Fruit fly (Drosophila melanogaster) whole organism, embryonic: ENCODE measurements around the gene CG15922.

Experiments
- Adf1 ChIP-seq: fragments of 200-800 bp; sonication (Bioruptor generic); IDR thresholded peaks from 2 replicates; pipeline ENCODE4 v1.3.6; 2022; ENCODE audit warnings: missing biosample characterization, missing genetic modification characterization
- Aef1 ChIP-seq: fragments of 200-800 bp; sonication (Bioruptor generic); IDR thresholded peaks from 3 replicates; pipeline ENCODE4 v1.3.6; 2022; ENCODE audit warnings: missing biosample characterization, missing genetic modification characterization
- Asciz ChIP-seq: fragments of 200-800 bp; sonication (Bioruptor generic); optimal IDR thresholded peaks from 2 replicates; lab custom pipeline; 2017; ENCODE audit warnings: missing biosample characterization, mild to moderate bottlenecking, missing genetic modification characterization, missing genetic modification reagents
- CG12219 ChIP-seq: fragments of 200-800 bp; sonication (Bioruptor generic); optimal IDR thresholded peaks from 3 replicates; lab custom pipeline; 2018; ENCODE audit warnings: missing biosample characterization, mild to moderate bottlenecking, missing genetic modification characterization
- CG12659 ChIP-seq: fragments of 200-800 bp; sonication (Bioruptor generic); optimal IDR thresholded peaks from 3 replicates; lab custom pipeline; 2017; ENCODE audit warnings: mild to moderate bottlenecking, missing biosample characterization, missing genetic modification reagents, missing genetic modification characterization
- CG14710 ChIP-seq: fragments of 200-800 bp; sonication (Bioruptor generic); optimal IDR thresholded peaks from 3 replicates; lab custom pipeline; 2019; ENCODE audit warnings: missing biosample characterization, mild to moderate bottlenecking, missing genetic modification characterization, moderate library complexity
- CG17829 ChIP-seq: fragments of 200-800 bp; optimal IDR thresholded peaks from 2 replicates; lab custom pipeline; 2019; ENCODE audit warnings: missing biosample characterization, mild to moderate bottlenecking, missing genetic modification characterization, moderate library complexity
- CG18476 ChIP-seq: fragments of 200-800 bp; sonication (Bioruptor generic); optimal IDR thresholded peaks from 2 replicates; lab custom pipeline; 2016; ENCODE audit warnings: missing biosample characterization, mild to moderate bottlenecking, missing genetic modification characterization
- CG34224 ChIP-seq: fragments of 200-800 bp; sonication (Bioruptor generic); IDR thresholded peaks from 3 replicates; pipeline ENCODE4 v1.3.6; 2022; ENCODE audit warnings: missing biosample characterization, missing genetic modification characterization; ENCODE audit not compliant: partially characterized antibody
- CG3726 ChIP-seq: fragments of 200-800 bp; sonication (Bioruptor generic); IDR thresholded peaks from 3 replicates; pipeline ENCODE4, ENCODE4 v1.3.6; 2022; ENCODE audit warnings: missing biosample characterization, missing genetic modification characterization
- CG4404 ChIP-seq: fragments of 200-800 bp; sonication (Bioruptor generic); IDR thresholded peaks from 2 replicates; pipeline ENCODE4 v1.3.6; 2022; ENCODE audit warnings: missing biosample characterization, missing genetic modification characterization
- CG5245 ChIP-seq: fragments of 200-800 bp; sonication (Bioruptor generic); optimal IDR thresholded peaks from 3 replicates; lab custom pipeline; 2016; ENCODE audit warnings: missing biosample characterization, missing genetic modification characterization
- CG6272 ChIP-seq: fragments of 200-800 bp; sonication (Bioruptor generic); IDR thresholded peaks from 2 replicates; pipeline ENCODE4 v1.3.6; 2022; ENCODE audit warnings: missing biosample characterization, missing genetic modification characterization
- CG6791 ChIP-seq: fragments of 200-800 bp; sonication (Bioruptor generic); IDR thresholded peaks from 3 replicates; pipeline ENCODE4 v1.3.6; 2022; ENCODE audit warnings: missing biosample characterization, missing genetic modification characterization; ENCODE audit not compliant: partially characterized antibody
- CG8944 ChIP-seq: fragments of 200-800 bp; sonication (Bioruptor generic); optimal IDR thresholded peaks from 3 replicates; lab custom pipeline; 2016; ENCODE audit warnings: missing biosample characterization, missing genetic modification characterization
- CG9727 ChIP-seq: fragments of 200-800 bp; sonication (Bioruptor generic); optimal IDR thresholded peaks from 3 replicates; lab custom pipeline; 2017; ENCODE audit warnings: missing biosample characterization, mild to moderate bottlenecking, missing genetic modification characterization
- CG9817 ChIP-seq: fragments of 200-800 bp; sonication (Bioruptor generic); optimal IDR thresholded peaks from 2 replicates; lab custom pipeline; 2018; ENCODE audit warnings: missing biosample characterization, mild to moderate bottlenecking, missing genetic modification characterization, moderate library complexity
- CHES-1-like ChIP-seq: fragments of 200-800 bp; sonication (Bioruptor generic); optimal IDR thresholded peaks from 2 replicates; lab custom pipeline; 2016; ENCODE audit warnings: missing biosample characterization, missing genetic modification characterization
- Dad ChIP-seq: fragments of 200-800 bp; sonication (Bioruptor generic); optimal IDR thresholded peaks from 3 replicates; lab custom pipeline; 2016; ENCODE audit warnings: missing biosample characterization, missing genetic modification characterization
- Deaf1 ChIP-seq: fragments of 200-800 bp; optimal IDR thresholded peaks from 3 replicates; lab custom pipeline; 2019; ENCODE audit warnings: missing biosample characterization, mild to moderate bottlenecking, missing genetic modification characterization, moderate library complexity
- Dll ChIP-seq: fragments of 200-800 bp; sonication (Bioruptor generic); IDR thresholded peaks from 4 replicates; pipeline ENCODE4 v1.3.6; 2022; ENCODE audit warnings: missing biosample characterization, missing genetic modification characterization; ENCODE audit not compliant: partially characterized antibody
- HLHmδ ChIP-seq: fragments of 200-800 bp; sonication (Bioruptor generic); optimal IDR thresholded peaks from 2 replicates; lab custom pipeline; 2018; ENCODE audit warnings: missing biosample characterization, mild to moderate bottlenecking, missing genetic modification characterization, moderate library complexity
- Mad ChIP-seq: fragments of 200-800 bp; sonication (Bioruptor generic); optimal IDR thresholded peaks from 2 replicates; lab custom pipeline; 2016; ENCODE audit warnings: missing biosample characterization, missing genetic modification characterization
- NK7.1 ChIP-seq: fragments of 200-800 bp; sonication (Bioruptor generic); optimal IDR thresholded peaks from 3 replicates; lab custom pipeline; 2016; ENCODE audit warnings: missing biosample characterization, missing genetic modification characterization
- Oli ChIP-seq: fragments of 200-800 bp; sonication (Bioruptor generic); optimal IDR thresholded peaks from 2 replicates; lab custom pipeline; 2018; ENCODE audit warnings: missing biosample characterization, mild to moderate bottlenecking, missing genetic modification characterization, moderate library complexity
- Sry-β ChIP-seq: fragments of 200-800 bp; sonication (Bioruptor generic); optimal IDR thresholded peaks from 2 replicates; lab custom pipeline; 2018; ENCODE audit warnings: missing biosample characterization, mild to moderate bottlenecking, missing genetic modification characterization, moderate library complexity
- ara ChIP-seq: fragments of 200-800 bp; sonication (Bioruptor generic); IDR thresholded peaks from 2 replicates; pipeline ENCODE4 v1.3.6; 2022; ENCODE audit warnings: missing biosample characterization, missing genetic modification characterization
- dmrt99B ChIP-seq: fragments of 200-800 bp; sonication (Bioruptor generic); optimal IDR thresholded peaks from 2 replicates; lab custom pipeline; 2018; ENCODE audit warnings: missing biosample characterization, mild to moderate bottlenecking, missing genetic modification characterization, moderate library complexity
- en ChIP-seq: fragments of 200-800 bp; sonication (Bioruptor generic); optimal IDR thresholded peaks from 2 replicates; lab custom pipeline; 2016; ENCODE audit warnings: missing biosample characterization, missing genetic modification characterization
- ftz-f1 ChIP-seq: fragments of 200-800 bp; sonication (Bioruptor generic); optimal IDR thresholded peaks from 2 replicates; lab custom pipeline; 2016; ENCODE audit warnings: missing biosample characterization, missing genetic modification characterization
- gsb ChIP-seq: fragments of 200-800 bp; sonication (Bioruptor generic); IDR thresholded peaks from 2 replicates; pipeline ENCODE4 v1.3.6; 2022; ENCODE audit warnings: missing biosample characterization, missing genetic modification characterization
- lilli ChIP-seq: fragments of 200-800 bp; sonication (Bioruptor generic); optimal IDR thresholded peaks from 3 replicates; lab custom pipeline; 2016; ENCODE audit warnings: missing biosample characterization, missing genetic modification characterization
- lola ChIP-seq, 3 experiments: fragments of >200 bp in 2 of 3; fragments of 200-800 bp in 1 of 3; sonication (Bioruptor generic) in 1 of 3; optimal IDR thresholded peaks; 2 replicates each; lab custom pipeline; 2017 to 2019; ENCODE audit warnings: missing biosample characterization in 3 of 3, missing genetic modification characterization in 3 of 3, mild to moderate bottlenecking in 1 of 3, moderate library complexity in 1 of 3
- nom ChIP-seq: fragments of 200-800 bp; sonication (Bioruptor generic); optimal IDR thresholded peaks from 2 replicates; lab custom pipeline; 2017; ENCODE audit warnings: missing biosample characterization, missing genetic modification characterization, mild to moderate bottlenecking, moderate library complexity, missing genetic modification reagents
- pan ChIP-seq, 4 experiments: fragments of >200 bp in 3 of 4; fragments of 200-800 bp in 1 of 4; sonication (Bioruptor generic) in 1 of 4; optimal IDR thresholded peaks in 3 of 4; IDR thresholded peaks in 1 of 4; 2 replicates each; pipeline versions ENCODE4 v1.3.6 to Lab custom; 2017 to 2022; ENCODE audit warnings: missing biosample characterization in 2 of 4, missing genetic modification characterization in 2 of 4, mixed read lengths in 1 of 4
- pb ChIP-seq: fragments of 200-800 bp; sonication (Bioruptor generic); optimal IDR thresholded peaks from 3 replicates; lab custom pipeline; 2016; ENCODE audit warnings: missing biosample characterization, missing genetic modification characterization
- pnt ChIP-seq: fragments of 200-800 bp; sonication (Bioruptor generic); optimal IDR thresholded peaks from 3 replicates; lab custom pipeline; 2016; ENCODE audit warnings: missing biosample characterization, missing genetic modification characterization
- pros ChIP-seq: fragments of 200-800 bp; sonication (Bioruptor generic); optimal IDR thresholded peaks from 3 replicates; lab custom pipeline; 2019; ENCODE audit warnings: missing biosample characterization, mild to moderate bottlenecking, missing genetic modification characterization, moderate library complexity
- row ChIP-seq: fragments of 200-800 bp; sonication (Bioruptor generic); IDR thresholded peaks from 3 replicates; pipeline ENCODE4 v1.3.6; 2022; ENCODE audit warnings: missing biosample characterization, missing genetic modification characterization
- sc ChIP-seq, 3 experiments: fragments of >200 bp in 2 of 3; fragments of 200-800 bp in 1 of 3; sonication (Bioruptor generic) in 1 of 3; optimal IDR thresholded peaks; 2 replicates in 2 of 3; 3 replicates in 1 of 3; lab custom pipeline; 2017; ENCODE audit warnings: mild to moderate bottlenecking in 1 of 3, missing biosample characterization in 1 of 3, missing genetic modification characterization in 1 of 3, missing genetic modification reagents in 1 of 3
- sisA ChIP-seq: fragments of 200-800 bp; sonication (Bioruptor generic); IDR thresholded peaks from 2 replicates; pipeline ENCODE4 v1.3.6; 2022; ENCODE audit warnings: missing biosample characterization, missing genetic modification characterization
- slbo ChIP-seq: fragments of 200-800 bp; sonication (Bioruptor generic); IDR thresholded peaks from 2 replicates; pipeline ENCODE4 v1.3.6; 2022; ENCODE audit warnings: missing biosample characterization, missing genetic modification characterization
- slou ChIP-seq: fragments of 200-800 bp; sonication (Bioruptor generic); optimal IDR thresholded peaks from 3 replicates; lab custom pipeline; 2016; ENCODE audit warnings: missing biosample characterization, missing genetic modification characterization
- sob ChIP-seq: fragments of 200-800 bp; sonication (Bioruptor generic); IDR thresholded peaks from 2 replicates; pipeline ENCODE4 v1.3.6; 2022; ENCODE audit warnings: missing biosample characterization, missing genetic modification characterization
- sug ChIP-seq: fragments of 200-800 bp; optimal IDR thresholded peaks from 2 replicates; lab custom pipeline; 2019; ENCODE audit warnings: missing biosample characterization, mild to moderate bottlenecking, missing genetic modification characterization, moderate library complexity
- tin ChIP-seq: fragments of 200-800 bp; sonication (Bioruptor generic); optimal IDR thresholded peaks from 3 replicates; lab custom pipeline; 2016; ENCODE audit warnings: missing biosample characterization, missing genetic modification characterization
- ttk ChIP-seq: fragments of 200-800 bp; sonication (Bioruptor generic); IDR thresholded peaks from 2 replicates; pipeline ENCODE4 v2.1.2; 2022; ENCODE audit warnings: missing biosample characterization, missing genetic modification characterization

CG15922 gene

dm6 chr3R:20587630-20588479 lies 27.8 kb upstream of the CG15922 start, which contains the start of gene Septin2 (continued):
- TF ChIP-seq lola (GFP tag; optimal IDR thresholded peaks at IDR 0.05; lab: Kevin White, UChicago), result peak in 1 of 3 experiments; percentile 83
- TF ChIP-seq CG5245 (GFP tag; lab: Kevin White, UChicago), result peak; percentile 42
- TF ChIP-seq CG12219 (GFP tag; lab: Kevin White, UChicago), result peak; percentile 73
- peak; percentile 91 for TF ChIP-seq dmrt99B (tag; lab: Kevin White, UChicago)
- peak; percentile 72 for TF ChIP-seq CG12659
- TF ChIP-seq tin, result peak; percentile 82
- peak; percentile 77 for TF ChIP-seq ara
- no peak for TF ChIP-seq gsb (GFP tag; lab: Robert Waterston, UW)
- peak; percentile 67; the same call in 1 of the 2 replicates for TF ChIP-seq ttk (GFP tag; lab: Robert Waterston, UW)
- TF ChIP-seq NK7.1 (GFP tag; lab: Kevin White, UChicago), result peak; percentile 41
- no peak for TF ChIP-seq CG3726 (GFP tag; lab: Robert Waterston, UW)
- TF ChIP-seq nom (GFP tag; lab: Kevin White, UChicago), result peak; percentile 83
- peak; percentile 82 for TF ChIP-seq CG17829 (tag; lab: Kevin White, UChicago)
- peak; percentile 85 for TF ChIP-seq CG14710 (tag; lab: Kevin White, UChicago)
- peak; percentile 57 for TF ChIP-seq Dad
- peak; percentile 51; the same call in 1 of the 2 replicates for TF ChIP-seq CG6272 (GFP tag; lab: Robert Waterston, UW)
- TF ChIP-seq slou (GFP tag; lab: Kevin White, UChicago), result no peak
- TF ChIP-seq Asciz (GFP tag; lab: Kevin White, UChicago), result peak; percentile 94
- TF ChIP-seq en (GFP tag; lab: Kevin White, UChicago), result peak; percentile 28
- TF ChIP-seq slbo, result peak; percentile 37; the same call in 1 of the 2 replicates
- TF ChIP-seq Aef1 (GFP tag; lab: Robert Waterston, UW), result peak; percentile 38; the same call in 1 of the 3 replicates
- no peak for TF ChIP-seq sc (optimal IDR thresholded peaks at IDR 0.05; lab: Kevin White, UChicago)
- peak; percentile 79 for TF ChIP-seq sc (GFP tag; optimal IDR thresholded peaks at IDR 0.05; lab: Kevin White, UChicago)
- peak; percentile 66 for TF ChIP-seq lilli (GFP tag; lab: Kevin White, UChicago)
- no peak for TF ChIP-seq pan (optimal IDR thresholded peaks at IDR 0.05; lab: Kevin White, UChicago)
- peak in 1 of 2 experiments; percentile 68 for TF ChIP-seq pan (GFP tag; optimal IDR thresholded peaks at IDR 0.05 in 1 of 2, IDR thresholded peaks at IDR 0.05 in 1 of 2)
- TF ChIP-seq ftz-f1 (GFP tag; lab: Kevin White, UChicago), result no peak
- TF ChIP-seq pros (GFP tag; lab: Kevin White, UChicago), result no peak
- peak; percentile 34 for TF ChIP-seq CG9817
- TF ChIP-seq CHES-1-like (GFP tag; lab: Kevin White, UChicago), result peak; percentile 66
- TF ChIP-seq sob (GFP tag; lab: Robert Waterston, UW), result no peak
- peak; percentile 23 for TF ChIP-seq sug
- TF ChIP-seq Adf1 (GFP tag; lab: Robert Waterston, UW), result no peak
- TF ChIP-seq pnt (GFP tag; lab: Kevin White, UChicago), result peak; percentile 59
- TF ChIP-seq CG8944 (GFP tag; lab: Kevin White, UChicago), result no peak
- TF ChIP-seq CG4404, result peak; percentile 38
- TF ChIP-seq Oli (tag; lab: Kevin White, UChicago), result peak; percentile 86
- no peak for TF ChIP-seq Dll (GFP tag; lab: Robert Waterston, UW)
- TF ChIP-seq row (GFP tag; lab: Robert Waterston, UW), result peak; percentile 70
- TF ChIP-seq pb, result no peak
- TF ChIP-seq HLHmδ (GFP tag; lab: Kevin White, UChicago), result peak; percentile 59
- TF ChIP-seq Mad (GFP tag; lab: Kevin White, UChicago), result peak; percentile 38
- TF ChIP-seq CG9727 (GFP tag; lab: Kevin White, UChicago), result peak; percentile 89
- TF ChIP-seq Sry-β (GFP tag; lab: Kevin White, UChicago), result peak; percentile 36
- peak; percentile 81 for TF ChIP-seq CG18476 (GFP tag; lab: Kevin White, UChicago)
- peak; percentile 47 for TF ChIP-seq Deaf1 (tag; lab: Kevin White, UChicago)
- TF ChIP-seq CG6791, result no peak
- TF ChIP-seq CG34224, result no peak
- peak; percentile 75 for TF ChIP-seq sisA (GFP tag; lab: Robert Waterston, UW)
